Fruit fly (Drosophila melanogaster) S2 (cell line): ENCODE data around the gene Peritrophin-15b.

Source experiments
- CG8478 ChIP-seq: fragments of >200 bp; optimal IDR thresholded peaks from 2 replicates; lab custom pipeline; 2018
- CTCF ChIP-seq, 2 experiments: fragments of >200 bp; optimal IDR thresholded peaks; 2 replicates each; lab custom pipeline; 2018

dm6 chr2L:8424662-8425208 is 30.0 kb upstream of the Peritrophin-15b start:
- TF ChIP-seq CG8478 (lab: Kevin White, UChicago) (no peak), CTCF (optimal IDR thresholded peaks at IDR 0.05; lab: Kevin White, UChicago) (no peak)
